Fruit fly (Drosophila melanogaster) whole organism, embryonic: ENCODE measurements around the gene Tti1.

ENCODE experiments used
- Bgb ChIP-seq: fragments of 200-800 bp; sonication (Bioruptor generic); IDR thresholded peaks from 2 replicates; pipeline ENCODE4 v1.3.6; 2022; ENCODE audit warnings: missing biosample characterization, missing genetic modification characterization; ENCODE audit not compliant: partially characterized antibody
- CG10959 ChIP-seq: fragments of 200-800 bp; sonication (Bioruptor generic); IDR thresholded peaks from 2 replicates; pipeline ENCODE4 v1.3.6; 2022; ENCODE audit warnings: missing biosample characterization, missing genetic modification characterization
- CG11398 ChIP-seq: fragments of 200-800 bp; sonication (Bioruptor generic); optimal IDR thresholded peaks from 2 replicates; lab custom pipeline; 2016; ENCODE audit warnings: missing biosample characterization, missing genetic modification characterization
- CG13624 ChIP-seq: fragments of 200-800 bp; sonication (Bioruptor generic); optimal IDR thresholded peaks from 2 replicates; lab custom pipeline; 2016; ENCODE audit warnings: missing biosample characterization, missing genetic modification characterization
- CG1602 ChIP-seq: fragments of 200-800 bp; sonication (Bioruptor generic); optimal IDR thresholded peaks from 3 replicates; lab custom pipeline; 2016; ENCODE audit warnings: missing biosample characterization, missing genetic modification characterization
- CG17912 ChIP-seq: fragments of 200-800 bp; sonication (Bioruptor generic); optimal IDR thresholded peaks from 2 replicates; lab custom pipeline; 2018; ENCODE audit warnings: missing biosample characterization, mild to moderate bottlenecking, missing genetic modification characterization
- CG32772 ChIP-seq: fragments of 200-800 bp; sonication (Bioruptor generic); IDR thresholded peaks from 2 replicates; pipeline ENCODE4 v1.3.6; 2022; ENCODE audit warnings: missing biosample characterization, missing genetic modification characterization
- CG4282 ChIP-seq: fragments of 200-800 bp; sonication (Bioruptor generic); optimal IDR thresholded peaks from 2 replicates; lab custom pipeline; 2016; ENCODE audit warnings: missing biosample characterization, missing genetic modification characterization
- CG6254 ChIP-seq: fragments of 200-800 bp; sonication (Bioruptor generic); optimal IDR thresholded peaks from 3 replicates; lab custom pipeline; 2017; ENCODE audit warnings: mild to moderate bottlenecking, missing biosample characterization, missing genetic modification reagents, missing genetic modification characterization
- CG7372 ChIP-seq: fragments of 200-800 bp; sonication (Bioruptor generic); IDR thresholded peaks from 2 replicates; pipeline ENCODE4 v1.3.6; 2022; ENCODE audit warnings: missing biosample characterization, missing genetic modification characterization
- CG7786 ChIP-seq: fragments of 200-800 bp; sonication (Bioruptor generic); optimal IDR thresholded peaks from 2 replicates; lab custom pipeline; 2016; ENCODE audit warnings: missing biosample characterization, missing genetic modification characterization
- CG7839 ChIP-seq: fragments of 200-800 bp; sonication (Bioruptor generic); optimal IDR thresholded peaks from 3 replicates; lab custom pipeline; 2018; ENCODE audit warnings: missing biosample characterization, mild to moderate bottlenecking, missing genetic modification characterization, moderate library complexity
- CG9876 ChIP-seq: fragments of 200-800 bp; sonication (Bioruptor generic); optimal IDR thresholded peaks from 2 replicates; lab custom pipeline; 2016; ENCODE audit warnings: missing biosample characterization, missing genetic modification characterization
- Gug ChIP-seq: fragments of 200-800 bp; sonication (Bioruptor generic); IDR thresholded peaks from 4 replicates; pipeline ENCODE4 v1.3.6; 2022; ENCODE audit warnings: missing biosample characterization, missing genetic modification characterization
- Hand ChIP-seq: fragments of 200-800 bp; sonication (Bioruptor generic); optimal IDR thresholded peaks from 2 replicates; lab custom pipeline; 2017; ENCODE audit warnings: mild to moderate bottlenecking, missing biosample characterization, missing genetic modification reagents, missing genetic modification characterization
- Hmx ChIP-seq: fragments of 200-800 bp; sonication (Bioruptor generic); optimal IDR thresholded peaks from 2 replicates; lab custom pipeline; 2016; ENCODE audit warnings: missing biosample characterization, missing genetic modification characterization
- Hr78 ChIP-seq, 2 experiments: fragments of 200-800 bp in 1 of 2; fragments of >200 bp in 1 of 2; sonication (Bioruptor generic) in 1 of 2; optimal IDR thresholded peaks; 2 replicates each; lab custom pipeline; 2017 to 2019; ENCODE audit warnings: missing biosample characterization in 2 of 2, missing genetic modification characterization in 2 of 2, mild to moderate bottlenecking in 1 of 2, moderate library complexity in 1 of 2
- Hsf ChIP-seq: fragments of 200-800 bp; sonication (Bioruptor generic); optimal IDR thresholded peaks from 3 replicates; lab custom pipeline; 2016; ENCODE audit warnings: missing biosample characterization, missing genetic modification characterization
- Nf-YA ChIP-seq: fragments of 200-800 bp; sonication (Bioruptor generic); IDR thresholded peaks from 2 replicates; pipeline ENCODE4 v1.3.6; 2022; ENCODE audit warnings: missing biosample characterization, missing genetic modification characterization
- Nf-YB ChIP-seq: fragments of 200-800 bp; sonication (Bioruptor generic); optimal IDR thresholded peaks from 3 replicates; lab custom pipeline; 2019; ENCODE audit warnings: missing biosample characterization, mild to moderate bottlenecking, missing genetic modification characterization, moderate library complexity
- Oli ChIP-seq: fragments of 200-800 bp; sonication (Bioruptor generic); optimal IDR thresholded peaks from 2 replicates; lab custom pipeline; 2018; ENCODE audit warnings: missing biosample characterization, mild to moderate bottlenecking, missing genetic modification characterization, moderate library complexity
- Opbp ChIP-seq: fragments of 200-800 bp; sonication (Bioruptor generic); IDR thresholded peaks from 3 replicates; pipeline ENCODE4 v1.3.6; 2022; ENCODE audit warnings: missing biosample characterization, missing genetic modification characterization; ENCODE audit not compliant: partially characterized antibody
- Pdp1 ChIP-seq, 2 experiments: fragments of 200-800 bp; sonication (Bioruptor generic); optimal IDR thresholded peaks; 3 replicates each; lab custom pipeline; 2016; ENCODE audit warnings: missing biosample characterization in 2 of 2, missing genetic modification characterization in 2 of 2, mild to moderate bottlenecking in 1 of 2, moderate library complexity in 1 of 2
- Rx ChIP-seq: fragments of 200-800 bp; sonication (Bioruptor generic); IDR thresholded peaks from 2 replicates; pipeline ENCODE4 v1.3.6; 2022; ENCODE audit warnings: missing biosample characterization, missing genetic modification characterization
- Sin3A ChIP-seq: fragments of >200 bp; optimal IDR thresholded peaks from 2 replicates; lab custom pipeline; 2018
- Vsx1 ChIP-seq: fragments of 200-800 bp; sonication (Bioruptor generic); optimal IDR thresholded peaks from 2 replicates; lab custom pipeline; 2017; ENCODE audit warnings: missing biosample characterization, mild to moderate bottlenecking, missing genetic modification characterization, missing genetic modification reagents
- Xrp1 ChIP-seq: fragments of 200-800 bp; sonication (Bioruptor generic); IDR thresholded peaks from 2 replicates; pipeline ENCODE4 v1.3.6; 2022; ENCODE audit warnings: missing biosample characterization, missing genetic modification characterization
- ato ChIP-seq: fragments of 200-800 bp; sonication (Bioruptor generic); IDR thresholded peaks from 2 replicates; pipeline ENCODE4 v1.3.6; 2022; ENCODE audit warnings: missing biosample characterization, missing genetic modification characterization; ENCODE audit not compliant: partially characterized antibody
- bigmax ChIP-seq: fragments of 200-800 bp; sonication (Bioruptor generic); optimal IDR thresholded peaks from 2 replicates; lab custom pipeline; 2018; ENCODE audit warnings: missing biosample characterization, mild to moderate bottlenecking, missing genetic modification characterization
- bsh ChIP-seq, 2 experiments: fragments of 200-800 bp; sonication (Bioruptor generic); optimal IDR thresholded peaks; 2 replicates each; lab custom pipeline; 2017 to 2018; ENCODE audit warnings: mild to moderate bottlenecking in 2 of 2, missing biosample characterization in 2 of 2, missing genetic modification characterization in 2 of 2, moderate library complexity in 1 of 2
- chif ChIP-seq, 2 experiments: fragments of 200-800 bp; sonication (Bioruptor generic); optimal IDR thresholded peaks; 3 replicates each; lab custom pipeline; 2016; ENCODE audit warnings: missing biosample characterization in 2 of 2, missing genetic modification characterization in 2 of 2
- croc ChIP-seq: fragments of 200-800 bp; sonication (Bioruptor generic); conservative IDR thresholded peaks from 3 replicates; pipeline ENCODE4 v1.3.6; 2022; ENCODE audit warnings: missing biosample characterization, missing genetic modification characterization
- crp ChIP-seq, 2 experiments: fragments of 200-800 bp; sonication (Bioruptor generic); optimal IDR thresholded peaks; 2 replicates in 1 of 2; 3 replicates in 1 of 2; lab custom pipeline; 2017; ENCODE audit warnings: missing biosample characterization in 2 of 2, missing genetic modification characterization in 2 of 2, mild to moderate bottlenecking in 1 of 2, moderate library complexity in 1 of 2
- en ChIP-seq: fragments of 200-800 bp; sonication (Bioruptor generic); optimal IDR thresholded peaks from 2 replicates; lab custom pipeline; 2016; ENCODE audit warnings: missing biosample characterization, missing genetic modification characterization
- ewg ChIP-seq: fragments of 200-800 bp; sonication (Bioruptor generic); optimal IDR thresholded peaks from 3 replicates; lab custom pipeline; 2017; ENCODE audit warnings: mild to moderate bottlenecking, missing biosample characterization, missing genetic modification reagents, missing genetic modification characterization
- grn ChIP-seq: fragments of 200-800 bp; sonication (Bioruptor generic); optimal IDR thresholded peaks from 3 replicates; lab custom pipeline; 2017; ENCODE audit warnings: missing biosample characterization, missing genetic modification characterization
- h ChIP-seq: fragments of >200 bp; optimal IDR thresholded peaks from 2 replicates; lab custom pipeline; 2017
- kay ChIP-seq: fragments of 200-800 bp; sonication (Bioruptor generic); optimal IDR thresholded peaks from 2 replicates; lab custom pipeline; 2016; ENCODE audit warnings: missing biosample characterization, missing genetic modification characterization
- lbe ChIP-seq: fragments of 200-800 bp; sonication (Bioruptor generic); optimal IDR thresholded peaks from 2 replicates; lab custom pipeline; 2016; ENCODE audit warnings: missing biosample characterization, mild to moderate bottlenecking, missing genetic modification characterization
- mam ChIP-seq: fragments of 200-800 bp; sonication (Bioruptor generic); optimal IDR thresholded peaks from 3 replicates; lab custom pipeline; 2016; ENCODE audit warnings: missing biosample characterization, missing genetic modification characterization
- nerfin-1 ChIP-seq: fragments of 200-800 bp; sonication (Bioruptor generic); optimal IDR thresholded peaks from 3 replicates; lab custom pipeline; 2019; ENCODE audit warnings: missing biosample characterization, mild to moderate bottlenecking, missing genetic modification characterization, moderate library complexity
- pan ChIP-seq, 4 experiments: fragments of >200 bp in 3 of 4; fragments of 200-800 bp in 1 of 4; sonication (Bioruptor generic) in 1 of 4; optimal IDR thresholded peaks in 3 of 4; IDR thresholded peaks in 1 of 4; 2 replicates each; pipeline versions ENCODE4 v1.3.6 to Lab custom; 2017 to 2022; ENCODE audit warnings: missing biosample characterization in 2 of 4, missing genetic modification characterization in 2 of 4, mixed read lengths in 1 of 4
- pb ChIP-seq: fragments of 200-800 bp; sonication (Bioruptor generic); optimal IDR thresholded peaks from 3 replicates; lab custom pipeline; 2016; ENCODE audit warnings: missing biosample characterization, missing genetic modification characterization
- pita ChIP-seq: fragments of 200-800 bp; sonication (Bioruptor generic); optimal IDR thresholded peaks from 2 replicates; lab custom pipeline; 2017; ENCODE audit warnings: missing biosample characterization, mild to moderate bottlenecking, missing genetic modification characterization
- row ChIP-seq: fragments of 200-800 bp; sonication (Bioruptor generic); IDR thresholded peaks from 3 replicates; pipeline ENCODE4 v1.3.6; 2022; ENCODE audit warnings: missing biosample characterization, missing genetic modification characterization
- scrt ChIP-seq: fragments of 200-800 bp; sonication (Bioruptor generic); optimal IDR thresholded peaks from 2 replicates; lab custom pipeline; 2018; ENCODE audit warnings: missing biosample characterization, mild to moderate bottlenecking, missing genetic modification characterization, moderate library complexity
- so ChIP-seq: fragments of 200-800 bp; sonication (Bioruptor generic); IDR thresholded peaks from 3 replicates; pipeline ENCODE4 v1.3.6; 2022; ENCODE audit warnings: missing biosample characterization, missing genetic modification characterization
- trh ChIP-seq: fragments of 200-800 bp; sonication (Bioruptor generic); optimal IDR thresholded peaks from 2 replicates; lab custom pipeline; 2016; ENCODE audit warnings: missing biosample characterization, missing genetic modification characterization
- tup ChIP-seq: fragments of 200-800 bp; sonication (Bioruptor generic); optimal IDR thresholded peaks from 2 replicates; lab custom pipeline; 2016; ENCODE audit warnings: missing biosample characterization, mild to moderate bottlenecking, missing genetic modification characterization, moderate library complexity
- twi ChIP-seq: fragments of 200-800 bp; optimal IDR thresholded peaks from 2 replicates; lab custom pipeline; 2019; ENCODE audit warnings: missing biosample characterization, mild to moderate bottlenecking, missing genetic modification characterization, moderate library complexity

Tti1 gene

dm6 chr3R:9774147-9774546 lies 19.7 kb upstream of the Tti1 start, which contains the start of gene Whamy (continued):
- TF ChIP-seq en (GFP tag; lab: Kevin White, UChicago) (no peak), chif (GFP tag; optimal IDR thresholded peaks at IDR 0.05; lab: Kevin White, UChicago) (no peak), CG32772 (GFP tag; lab: Robert Waterston, UW) (no peak), Vsx1 (GFP tag; lab: Kevin White, UChicago) (peak; percentile 25), kay (GFP tag; lab: Kevin White, UChicago) (peak; percentile 44), pita (GFP tag; lab: Kevin White, UChicago) (no peak), Hr78 (GFP tag; optimal IDR thresholded peaks at IDR 0.05; lab: Kevin White, UChicago) (no peak), CG11398 (GFP tag; lab: Kevin White, UChicago) (no peak), ewg (GFP tag; lab: Kevin White, UChicago) (no peak), tup (GFP tag; lab: Kevin White, UChicago) (no peak), lbe (GFP tag; lab: Kevin White, UChicago) (no peak), CG7372 (GFP tag; lab: Robert Waterston, UW) (no peak), CG1602 (GFP tag; lab: Kevin White, UChicago) (no peak), row (GFP tag; lab: Robert Waterston, UW) (no peak), bsh (GFP tag; optimal IDR thresholded peaks at IDR 0.05; lab: Kevin White, UChicago) (no peak), Pdp1 (GFP tag; optimal IDR thresholded peaks at IDR 0.05; lab: Kevin White, UChicago) (peak in 1 of 2 experiments; percentile 9), so (GFP tag; lab: Robert Waterston, UW) (no peak), Oli (tag; lab: Kevin White, UChicago) (no peak), Rx (GFP tag; lab: Robert Waterston, UW) (no peak), ato (GFP tag; lab: Robert Waterston, UW) (no peak), CG4282 (GFP tag; lab: Kevin White, UChicago) (no peak), mam (GFP tag; lab: Kevin White, UChicago) (no peak), scrt (GFP tag; lab: Kevin White, UChicago) (no peak), h (lab: Kevin White, UChicago) (no peak), Bgb (GFP tag; lab: Robert Waterston, UW) (no peak), twi (tag; lab: Kevin White, UChicago) (no peak), Gug (no peak)

- peak; percentile 80 for TF ChIP-seq nerfin-1 (tag; lab: Kevin White, UChicago)
- TF ChIP-seq grn (GFP tag; lab: Kevin White, UChicago), result peak; percentile 82
- TF ChIP-seq CG13624 (GFP tag; lab: Kevin White, UChicago), result peak; percentile 90
- TF ChIP-seq Nf-YA, result peak; percentile 88
- TF ChIP-seq CG17912 (GFP tag; lab: Kevin White, UChicago), result peak; percentile 77
- peak; percentile 93 for TF ChIP-seq Hand (GFP tag; lab: Kevin White, UChicago)
- peak in 1 of 2 experiments; percentile 38 for TF ChIP-seq crp (GFP tag; optimal IDR thresholded peaks at IDR 0.05; lab: Kevin White, UChicago)
- TF ChIP-seq CG6254 (GFP tag; lab: Kevin White, UChicago), result peak; percentile 72
- peak; percentile 75 for TF ChIP-seq Nf-YB (GFP tag; lab: Kevin White, UChicago)
- peak; percentile 79 for TF ChIP-seq CG9876 (GFP tag; lab: Kevin White, UChicago)
- TF ChIP-seq pb (GFP tag; lab: Kevin White, UChicago), result peak; percentile 73
- TF ChIP-seq trh (GFP tag; lab: Kevin White, UChicago), result peak; percentile 69
- TF ChIP-seq Xrp1 (GFP tag; lab: Robert Waterston, UW), result peak; percentile 95
- TF ChIP-seq Sin3A (lab: Kevin White, UChicago), result no peak
- TF ChIP-seq bigmax (GFP tag; lab: Kevin White, UChicago), result peak; percentile 1
- peak; percentile 93 for TF ChIP-seq CG7786
- peak; percentile 94 for TF ChIP-seq Hsf (GFP tag; lab: Kevin White, UChicago)
- peak; percentile 80 for TF ChIP-seq croc (GFP tag; lab: Robert Waterston, UW)
- TF ChIP-seq Opbp (GFP tag; lab: Robert Waterston, UW), result no peak
- TF ChIP-seq CG7839, result peak; percentile 92
- peak; percentile 81 for TF ChIP-seq CG10959
- TF ChIP-seq Hmx (GFP tag; lab: Kevin White, UChicago), result peak; percentile 88
- TF ChIP-seq row (GFP tag; lab: Robert Waterston, UW), result peak; percentile 98
- no peak for TF ChIP-seq pan (optimal IDR thresholded peaks at IDR 0.05; lab: Kevin White, UChicago)
- TF ChIP-seq pan (GFP tag; optimal IDR thresholded peaks at IDR 0.05 in 1 of 2, IDR thresholded peaks at IDR 0.05 in 1 of 2), result peak in 1 of 2 experiments; percentile 95
These were observed 17.1 kb upstream of the Tti1 start, which contains the start of gene CG9471 for dm6 chr3R:9771519-9771972. TSS of gene CG9471 (minus strand) at chr3R:9771542.
